Worm (Caenorhabditis elegans): ENCODE data around the gene F58F9.6.

ce11 chrIV:6258967-6259366 lies 21.6 kb upstream of the F58F9.6 start:
- TF ChIP-seq hlh-26 (GFP tag; conservative IDR thresholded peaks at IDR 0.05) (no peak), ama-1 (optimal IDR thresholded peaks at IDR 0.05) (no peak), ama-1 (GFP tag; optimal IDR thresholded peaks at IDR 0.05) (no peak), die-1 (tag; optimal IDR thresholded peaks at IDR 0.05) (no peak), efl-1 (GFP tag; optimal IDR thresholded peaks at IDR 0.05) (no peak), T26A5.8 (tag; optimal IDR thresholded peaks at IDR 0.05) (no peak), lir-1 (GFP tag; conservative IDR thresholded peaks at IDR 0.05) (no peak), nhr-120 (GFP tag; IDR thresholded peaks at IDR 0.05) (no peak), unc-62 (GFP tag; optimal IDR thresholded peaks at IDR 0.05) (no peak), F23B12.7 (tag; optimal IDR thresholded peaks at IDR 0.05; ENCODE audit: insufficient read depth) (no peak), F37B4.10 (GFP tag; IDR thresholded peaks at IDR 0.05) (no peak), let-526 (GFP tag; IDR thresholded peaks at IDR 0.05) (no peak)

Measured in whole organism, young adult.